Worm (Caenorhabditis elegans): ENCODE results near the gene rab-39.

rab-39 gene

ce11 chrII:9333034-9333433, 10.3 kb upstream of the rab-39 start:
- TF ChIP-seq unc-39 (tag; optimal IDR thresholded peaks at IDR 0.05) (no peak), unc-120 (tag; optimal IDR thresholded peaks at IDR 0.05; ENCODE audit: poor library complexity, severe bottlenecking) (no peak), hlh-1 (tag; optimal IDR thresholded peaks at IDR 0.05) (no peak), zip-8 (tag; optimal IDR thresholded peaks at IDR 0.05) (no peak), ztf-11 (tag; optimal IDR thresholded peaks at IDR 0.05) (no peak), cnd-1 (tag; optimal IDR thresholded peaks at IDR 0.05) (no peak), ces-1 (GFP tag; optimal IDR thresholded peaks at IDR 0.05) (no peak), sem-2 (GFP tag; optimal IDR thresholded peaks at IDR 0.05) (no peak), nhr-12 (tag; optimal IDR thresholded peaks at IDR 0.05) (no peak), nhr-2 (tag; optimal IDR thresholded peaks at IDR 0.05) (no peak), pha-4 (tag; optimal IDR thresholded peaks at IDR 0.05) (no peak), ham-2 (GFP tag; optimal IDR thresholded peaks at IDR 0.05) (no peak), tbx-8 (GFP tag; optimal IDR thresholded peaks at IDR 0.05) (no peak), unc-62 (GFP tag; optimal IDR thresholded peaks at IDR 0.05) (no peak), lin-13 (tag; optimal IDR thresholded peaks at IDR 0.05) (no peak)

ce11 chrII:9331343-9331742, 8.6 kb upstream of the rab-39 start, which contains the start of gene eif-3.F:
Gene eif-3.F (plus strand): TSS chrII:9331643.
- no peak for TF ChIP-seq unc-62 (GFP tag; optimal IDR thresholded peaks at IDR 0.05)
- no peak for TF ChIP-seq M03D4.4 (tag; optimal IDR thresholded peaks at IDR 0.05)
- no peak for TF ChIP-seq mep-1 (tag; optimal IDR thresholded peaks at IDR 0.05)
- no peak for TF ChIP-seq flh-1 (GFP tag; optimal IDR thresholded peaks at IDR 0.05)
- no peak for TF ChIP-seq lin-32 (GFP tag; optimal IDR thresholded peaks at IDR 0.05)
- TF ChIP-seq ceh-39 (tag; optimal IDR thresholded peaks at IDR 0.05) = no peak
- TF ChIP-seq lsy-2 (tag; optimal IDR thresholded peaks at IDR 0.05) = no peak
- TF ChIP-seq unc-39 (tag; optimal IDR thresholded peaks at IDR 0.05) = no peak
- TF ChIP-seq nhr-28 (tag; optimal IDR thresholded peaks at IDR 0.05) = no peak
- no peak for TF ChIP-seq bed-3 (GFP tag; optimal IDR thresholded peaks at IDR 0.05)
- no peak for TF ChIP-seq elt-1 (tag; optimal IDR thresholded peaks at IDR 0.05; ENCODE audit: borderline replicate concordance, insufficient read depth)
- no peak for TF ChIP-seq lin-13 (tag; optimal IDR thresholded peaks at IDR 0.05)
- no peak for TF ChIP-seq nhr-12 (tag; optimal IDR thresholded peaks at IDR 0.05)

- no peak for TF ChIP-seq mab-5 (tag; optimal IDR thresholded peaks at IDR 0.05)
- TF ChIP-seq unc-62 (GFP tag; optimal IDR thresholded peaks at IDR 0.05) = no peak
- no peak for TF ChIP-seq sem-2 (GFP tag; optimal IDR thresholded peaks at IDR 0.05)
- no peak for TF ChIP-seq bed-3 (GFP tag; optimal IDR thresholded peaks at IDR 0.05)
Observed at ce11 chrII:9329474-9329873, 6.8 kb upstream of the rab-39 start, which contains the start of gene wbp-2. Gene wbp-2 (plus strand): TSS chrII:9329774.

- TF ChIP-seq sem-2 (GFP tag; optimal IDR thresholded peaks at IDR 0.05) (no peak), lsy-2 (tag; optimal IDR thresholded peaks at IDR 0.05) (no peak), nhr-2 (tag; optimal IDR thresholded peaks at IDR 0.05) (no peak), pha-4 (tag; optimal IDR thresholded peaks at IDR 0.05) (no peak)
Observed at ce11 chrII:9325555-9325954, 2.8 kb upstream of the rab-39 start.

- TF ChIP-seq nhr-237 (tag; optimal IDR thresholded peaks at IDR 0.05) (no peak), ceh-83 (GFP tag; optimal IDR thresholded peaks at IDR 0.05) (no peak), unc-120 (tag; optimal IDR thresholded peaks at IDR 0.05; ENCODE audit: poor library complexity, severe bottlenecking) (peak; percentile 43), ztf-11 (tag; optimal IDR thresholded peaks at IDR 0.05) (no peak), pha-4 (tag; optimal IDR thresholded peaks at IDR 0.05) (no peak), ces-1 (GFP tag; optimal IDR thresholded peaks at IDR 0.05) (peak; percentile 12), unc-62 (GFP tag; optimal IDR thresholded peaks at IDR 0.05) (peak; percentile 19), elt-3 (tag; optimal IDR thresholded peaks at IDR 0.05) (no peak), flh-1 (GFP tag; optimal IDR thresholded peaks at IDR 0.05) (no peak), bed-3 (GFP tag; optimal IDR thresholded peaks at IDR 0.05) (no peak), mep-1 (tag; optimal IDR thresholded peaks at IDR 0.05) (no peak)
Observed at ce11 chrII:9324824-9325351, 2.2 kb upstream of the rab-39 start, which contains the start of gene eat-3. Gene eat-3 (plus strand): TSS chrII:9324874.

ce11 chrII:9323660-9324059, 940 bp upstream of the rab-39 start, which contains the start of gene egli-1:
Gene egli-1 (plus strand): TSS chrII:9323960.
- TF ChIP-seq ceh-39 (tag; optimal IDR thresholded peaks at IDR 0.05) (no peak), lsy-2 (tag; optimal IDR thresholded peaks at IDR 0.05) (no peak), sem-2 (GFP tag; optimal IDR thresholded peaks at IDR 0.05) (no peak), unc-120 (tag; optimal IDR thresholded peaks at IDR 0.05; ENCODE audit: poor library complexity, severe bottlenecking) (no peak), unc-62 (GFP tag; optimal IDR thresholded peaks at IDR 0.05) (no peak), nhr-28 (tag; optimal IDR thresholded peaks at IDR 0.05) (no peak), ztf-11 (tag; optimal IDR thresholded peaks at IDR 0.05) (no peak), nhr-237 (tag; optimal IDR thresholded peaks at IDR 0.05) (no peak), pha-4 (tag; optimal IDR thresholded peaks at IDR 0.05) (no peak), M03D4.4 (tag; optimal IDR thresholded peaks at IDR 0.05) (no peak), sptf-1 (tag; optimal IDR thresholded peaks at IDR 0.05) (no peak), tbx-8 (GFP tag; optimal IDR thresholded peaks at IDR 0.05) (no peak), snpc-4 (tag; optimal IDR thresholded peaks at IDR 0.05) (no peak), zip-8 (tag; optimal IDR thresholded peaks at IDR 0.05) (no peak), lin-32 (GFP tag; optimal IDR thresholded peaks at IDR 0.05) (no peak), hlh-1 (tag; optimal IDR thresholded peaks at IDR 0.05) (no peak)
